Worm (Caenorhabditis elegans) whole organism, dauer: ENCODE data around the gene F02D8.1.

Experiments
- unc-62 ChIP-seq: sonication (generic microtip); optimal IDR thresholded peaks from 2 replicates; lab custom pipeline; 2017; ENCODE audit warnings: missing biosample characterization, missing genetic modification reagents, missing genetic modification characterization

The F02D8.1 gene

DNA sequence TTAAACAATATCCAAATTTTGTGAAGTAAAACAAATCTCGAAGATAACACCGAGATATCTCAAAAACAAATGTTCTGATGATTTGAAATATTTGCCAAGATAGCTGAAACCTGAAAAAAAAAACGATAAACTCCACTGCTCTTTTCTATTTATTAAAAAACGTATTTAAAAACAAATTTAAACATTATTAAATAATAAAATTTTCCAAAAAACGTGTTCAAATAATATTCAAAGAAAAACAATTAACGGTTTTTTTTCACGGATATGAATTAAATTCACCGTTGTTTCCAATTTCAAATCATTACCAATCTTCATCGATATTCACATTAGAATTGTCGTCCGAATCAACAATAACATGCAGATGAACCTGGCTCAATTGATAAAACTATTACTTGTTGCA, 17.7 kb upstream of the F02D8.1 start, which contains the start of gene irld-14:
Gene irld-14, plus strand, starts transcription at position 301 of the 400 bp plus-strand sequence.
- no peak for TF ChIP-seq unc-62 (GFP tag; lab: Kevin White, UChicago)

DNA sequence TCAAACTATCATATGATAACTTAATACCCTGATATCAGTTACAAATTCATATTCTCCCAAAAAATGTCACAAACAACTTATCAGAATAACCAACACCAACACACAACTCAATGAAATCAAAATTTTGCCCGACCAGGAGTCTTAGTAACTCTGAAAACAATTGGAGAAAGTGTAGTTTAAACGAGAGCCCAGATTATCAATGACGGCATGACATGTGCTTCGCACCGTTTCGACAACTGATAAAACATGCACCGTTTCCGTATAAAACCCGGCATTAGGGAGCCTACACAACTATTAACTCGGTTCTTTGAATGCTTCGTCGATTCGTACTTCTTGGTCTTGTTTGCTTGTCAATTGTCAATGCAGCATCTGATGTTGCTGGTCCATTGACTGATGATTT, 15.1 kb upstream of the F02D8.1 start, which contains the start of gene fil-1:
Gene fil-1, plus strand, starts transcription at position 219 of the 400 bp plus-strand sequence.
- TF ChIP-seq unc-62 (GFP tag; lab: Kevin White, UChicago), result no peak

DNA sequence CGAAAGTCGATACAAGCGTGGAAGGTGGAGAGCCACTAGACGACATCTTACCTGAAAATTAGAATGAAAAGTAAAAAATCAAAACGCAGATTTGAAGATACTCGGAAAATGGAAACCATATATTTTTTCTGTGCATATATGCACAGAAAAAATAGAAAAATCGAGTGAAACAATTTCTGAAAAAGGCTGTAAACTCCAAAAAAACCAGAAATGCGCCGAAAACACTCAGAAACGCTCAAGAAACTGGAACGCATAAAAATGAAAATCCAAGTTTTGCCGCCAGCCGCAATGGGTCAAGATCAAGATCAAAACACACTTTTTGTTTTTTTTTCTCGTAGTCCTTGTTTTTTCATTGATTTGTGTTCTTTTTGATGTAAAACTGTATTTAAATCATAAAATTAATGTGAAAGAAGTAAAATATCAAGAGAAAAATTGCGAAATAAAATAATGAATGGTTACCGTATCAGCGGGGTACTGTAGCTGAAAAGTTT, 14.2 kb upstream of the F02D8.1 start, which contains the start of gene T01C3.3:
Gene T01C3.3, minus strand, starts transcription at position 51 of the 491 bp plus-strand sequence.
- TF ChIP-seq unc-62 (GFP tag; lab: Kevin White, UChicago), result no peak

DNA sequence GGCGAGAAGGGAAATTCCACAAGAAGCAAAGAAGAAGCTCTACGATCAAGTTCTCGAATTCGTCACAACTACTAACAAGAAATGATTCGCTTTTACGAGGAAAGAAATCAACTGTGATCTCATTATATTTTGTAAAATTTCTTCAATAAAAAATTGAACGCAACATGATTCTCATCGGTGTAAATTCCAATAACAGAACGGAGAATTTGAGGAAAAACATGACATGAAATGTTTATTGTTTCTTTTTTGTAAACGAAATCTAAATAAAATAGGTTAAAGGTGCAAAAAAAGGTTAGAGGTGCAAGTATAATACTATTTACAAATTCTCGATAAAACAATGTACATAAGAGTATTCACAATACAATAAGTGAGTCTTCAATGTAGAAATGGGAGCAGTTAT, 13.0 kb upstream of the F02D8.1 start:
- no peak for TF ChIP-seq unc-62 (GFP tag; lab: Kevin White, UChicago)

ce11 chrV:14990843-14991242, 12.3 kb upstream of the F02D8.1 start, which contains the start of the genes cdt-2 and T01C3.2:
Gene cdt-2 (minus strand): TSS chrV:14991126.
Gene T01C3.2 (plus strand): TSS chrV:14991168.
- TF ChIP-seq unc-62 (GFP tag; lab: Kevin White, UChicago), result no peak

DNA sequence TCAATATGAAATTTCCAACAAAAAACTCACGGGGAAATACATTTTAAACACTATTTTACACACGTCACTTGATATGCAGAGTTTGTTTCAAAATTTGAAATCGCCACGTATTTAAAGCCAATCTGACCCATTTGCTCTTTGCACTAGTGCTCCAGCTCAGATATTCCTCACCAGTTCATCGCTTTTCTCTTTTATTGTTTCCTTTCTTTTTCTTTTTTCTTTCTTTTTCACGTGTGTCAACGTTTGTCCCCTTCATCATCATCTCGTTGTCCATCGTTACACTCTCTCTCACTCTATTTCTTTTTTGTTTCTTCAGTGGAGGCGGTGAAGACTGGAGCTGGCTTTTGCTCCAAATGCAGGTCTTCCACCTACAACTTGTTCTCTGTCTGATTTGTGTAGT, 6.1 kb upstream of the F02D8.1 start, which contains the start of gene F02D8.4:
Gene F02D8.4, plus strand, starts transcription at position 301 of the 400 bp plus-strand sequence.
- TF ChIP-seq unc-62 (GFP tag; lab: Kevin White, UChicago), result no peak

DNA sequence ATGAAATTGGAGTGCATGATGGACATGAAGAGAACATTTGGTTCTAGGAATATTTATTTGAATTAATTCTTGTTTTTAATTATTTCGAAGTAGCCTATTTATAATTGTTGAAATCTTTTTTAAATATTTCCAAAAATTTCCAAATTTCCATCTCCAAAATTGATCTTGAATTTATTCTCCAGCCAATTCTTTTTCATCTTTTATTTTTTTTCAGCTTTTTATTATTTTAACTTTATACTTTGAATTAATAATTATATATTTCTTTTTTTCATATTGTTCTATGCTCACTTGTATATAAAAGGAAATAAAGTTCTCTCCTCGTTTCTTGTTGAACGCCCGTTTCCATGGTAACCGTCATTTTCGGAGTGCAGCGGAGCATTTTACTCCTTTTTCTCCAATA, 1.4 kb upstream of the F02D8.1 start, which contains the start of gene xbx-1:
Gene xbx-1, plus strand, starts transcription at position 301 of the 400 bp plus-strand sequence.
- no peak for TF ChIP-seq unc-62 (GFP tag; lab: Kevin White, UChicago)

- no peak for TF ChIP-seq unc-62 (GFP tag; lab: Kevin White, UChicago)
These were observed 7.4 kb downstream of the F02D8.1 start, which contains the start of gene nlp-59 for ce11 chrV:14971136-14971535. Gene nlp-59 (plus strand): TSS chrV:14971436.

DNA sequence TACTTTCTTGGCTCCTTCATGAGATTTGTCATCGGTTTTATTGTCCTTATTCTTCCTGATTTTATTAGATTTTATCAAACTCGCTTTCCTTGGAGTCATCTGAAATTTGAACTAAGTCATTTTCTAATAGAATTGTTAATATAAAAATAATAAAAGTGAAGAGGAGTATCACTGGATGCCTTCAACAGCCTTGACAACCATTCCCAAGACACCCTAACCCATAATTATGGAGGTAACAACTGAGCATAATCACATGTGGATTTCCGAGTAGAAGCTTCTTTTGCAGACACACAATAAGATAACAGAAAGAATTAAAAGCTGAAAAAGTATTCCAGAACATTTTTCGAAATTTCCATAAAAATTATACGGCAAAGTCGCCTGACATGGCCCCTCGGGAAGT, 22.8 kb downstream of the F02D8.1 start, which contains the start of gene F02D8.9:
Gene F02D8.9, minus strand, starts transcription at position 101 of the 400 bp plus-strand sequence.
- no peak for TF ChIP-seq unc-62 (GFP tag; lab: Kevin White, UChicago)

ce11 chrV:14954633-14955032, 23.9 kb downstream of the F02D8.1 start, which contains the start of gene C30G7.5:
Gene C30G7.5 (minus strand): TSS chrV:14954733.
- no peak for TF ChIP-seq unc-62 (GFP tag; lab: Kevin White, UChicago)

DNA sequence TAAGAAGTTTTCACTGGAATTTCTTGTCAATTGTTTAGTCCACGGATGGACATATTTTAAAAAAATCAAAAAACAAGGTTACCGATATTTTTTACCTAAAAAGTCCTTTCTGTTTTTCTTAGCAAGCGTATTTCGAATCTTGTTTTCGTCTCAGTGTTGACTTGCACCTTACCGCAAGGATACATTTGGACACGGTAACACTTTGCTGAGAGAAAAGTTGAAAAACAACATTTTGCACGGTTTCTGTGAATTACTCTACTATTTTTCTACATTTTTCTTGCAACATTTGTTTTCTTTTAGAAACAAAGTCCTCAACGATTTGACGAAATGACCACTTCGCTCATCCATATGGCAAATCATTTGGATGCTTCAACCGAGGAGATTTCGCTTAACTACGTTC, 29.0 kb downstream of the F02D8.1 start, which contains the start of gene hil-1:
Gene hil-1, plus strand, starts transcription at position 301 of the 400 bp plus-strand sequence.
- no peak for TF ChIP-seq unc-62 (GFP tag; lab: Kevin White, UChicago)

DNA sequence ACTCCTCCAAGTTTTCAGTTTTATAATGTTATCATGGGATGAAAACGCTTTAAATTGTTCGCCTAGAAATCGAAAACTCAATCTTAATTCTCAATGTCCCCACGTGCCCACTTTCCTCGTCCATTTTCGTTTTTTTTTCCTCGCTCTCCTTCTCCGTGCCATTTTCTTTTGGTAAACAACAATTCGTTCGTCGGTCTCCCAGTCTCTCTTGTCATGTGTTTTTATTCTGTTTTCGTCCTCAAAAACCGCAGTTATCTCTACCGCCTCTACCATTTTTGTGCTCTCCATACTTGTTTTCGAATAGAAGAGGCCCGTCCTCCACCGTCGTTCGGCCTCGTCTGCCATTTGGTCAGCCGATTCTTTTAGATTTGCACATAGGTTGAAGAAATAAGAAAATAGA, 29.9 kb downstream of the F02D8.1 start:
- TF ChIP-seq unc-62 (GFP tag; lab: Kevin White, UChicago), result no peak

DNA sequence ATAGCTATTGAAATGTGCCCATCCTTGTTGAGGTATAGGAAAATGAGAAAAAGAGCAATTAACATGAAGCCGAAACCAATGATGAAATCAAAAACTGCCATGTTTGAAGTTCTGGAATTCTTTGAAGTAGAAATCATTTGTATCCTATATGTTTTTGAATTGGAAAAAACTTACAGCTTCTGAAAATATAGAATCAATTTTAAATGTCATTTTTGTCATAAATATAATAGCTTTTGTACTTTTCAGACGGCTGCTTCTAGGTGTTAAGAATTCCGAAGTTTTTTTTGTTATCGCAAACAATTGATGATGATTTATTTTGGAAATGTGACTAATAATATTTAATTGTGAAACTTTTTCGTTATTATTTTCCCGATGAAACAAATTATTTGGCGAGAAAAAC, 31.5 kb downstream of the F02D8.1 start, which contains the start of gene C30G7.4:
Gene C30G7.4, minus strand, starts transcription at position 101 of the 400 bp plus-strand sequence.
- TF ChIP-seq unc-62 (GFP tag; lab: Kevin White, UChicago), result no peak

- TF ChIP-seq unc-62 (GFP tag; lab: Kevin White, UChicago), result no peak
These were observed 32.8 kb downstream of the F02D8.1 start, which contains the start of gene C30G7.3 for ce11 chrV:14945697-14946096. Gene C30G7.3 (minus strand): TSS chrV:14945704.

ce11 chrV:14945124-14945523, 33.4 kb downstream of the F02D8.1 start:
- TF ChIP-seq unc-62 (GFP tag; lab: Kevin White, UChicago), result no peak

- no peak for TF ChIP-seq unc-62 (GFP tag; lab: Kevin White, UChicago)
These were observed 34.7 kb downstream of the F02D8.1 start for ce11 chrV:14943774-14944173.

ce11 chrV:14942898-14943297, 35.6 kb downstream of the F02D8.1 start:
- no peak for TF ChIP-seq unc-62 (GFP tag; lab: Kevin White, UChicago)
